Fruit fly (Drosophila melanogaster) whole organism, prepupa: ENCODE results near the gene CG33096.
A peak's percentile ranks its signal among the peaks of the same experiment; 100 is the strongest.

ENCODE experiments used
- Blimp-1 ChIP-seq: fragments of 200-800 bp; sonication (Bioruptor generic); optimal IDR thresholded peaks from 3 replicates; lab custom pipeline; 2017; ENCODE audit warnings: missing biosample characterization, missing genetic modification characterization, mild to moderate bottlenecking, moderate library complexity, missing genetic modification reagents
- CG10669 ChIP-seq: fragments of 200-800 bp; sonication (Bioruptor generic); optimal IDR thresholded peaks from 3 replicates; lab custom pipeline; 2018; ENCODE audit warnings: missing biosample characterization, mild to moderate bottlenecking, missing genetic modification characterization, moderate library complexity
- CG11294 ChIP-seq: fragments of 200-800 bp; sonication (Bioruptor generic); IDR thresholded peaks from 2 replicates; pipeline ENCODE4 v1.3.6; 2022; ENCODE audit warnings: missing biosample characterization, missing genetic modification characterization
- CG11762 ChIP-seq: fragments of 200-800 bp; sonication (Bioruptor generic); optimal IDR thresholded peaks from 3 replicates; lab custom pipeline; 2016; ENCODE audit warnings: missing biosample characterization, missing genetic modification characterization; ENCODE audit not compliant: insufficient read depth
- CG1621 ChIP-seq: fragments of 200-800 bp; sonication (Bioruptor generic); optimal IDR thresholded peaks from 3 replicates; lab custom pipeline; 2018; ENCODE audit warnings: missing biosample characterization, mild to moderate bottlenecking, missing genetic modification characterization
- CG16779 ChIP-seq: fragments of 200-800 bp; sonication (Bioruptor generic); optimal IDR thresholded peaks from 3 replicates; lab custom pipeline; 2017; ENCODE audit warnings: missing biosample characterization, mild to moderate bottlenecking, missing genetic modification characterization
- CG3032 ChIP-seq: fragments of 200-800 bp; optimal IDR thresholded peaks from 2 replicates; lab custom pipeline; 2019; ENCODE audit warnings: missing biosample characterization, mild to moderate bottlenecking, missing genetic modification characterization, moderate library complexity
- CG31627 ChIP-seq: fragments of 200-800 bp; sonication (Bioruptor generic); optimal IDR thresholded peaks from 3 replicates; lab custom pipeline; 2016; ENCODE audit warnings: missing biosample characterization, missing genetic modification characterization
- CG32006 ChIP-seq: fragments of 200-800 bp; sonication (Bioruptor generic); optimal IDR thresholded peaks from 3 replicates; lab custom pipeline; 2017; ENCODE audit warnings: missing biosample characterization, mild to moderate bottlenecking, missing genetic modification characterization
- CG34406 ChIP-seq: fragments of 200-800 bp; sonication (Bioruptor generic); optimal IDR thresholded peaks from 3 replicates; lab custom pipeline; 2016; ENCODE audit warnings: missing biosample characterization, missing genetic modification characterization
- CG3919 ChIP-seq: fragments of 200-800 bp; sonication (Bioruptor generic); optimal IDR thresholded peaks from 3 replicates; lab custom pipeline; 2016; ENCODE audit warnings: missing biosample characterization, missing genetic modification characterization
- CG4318 ChIP-seq: fragments of 200-800 bp; sonication (Bioruptor generic); optimal IDR thresholded peaks from 3 replicates; lab custom pipeline; 2017; ENCODE audit warnings: missing biosample characterization, mild to moderate bottlenecking, missing genetic modification characterization
- CG6163 ChIP-seq: fragments of 200-800 bp; sonication (Bioruptor generic); IDR thresholded peaks from 3 replicates; pipeline ENCODE4 v1.3.6; 2022; ENCODE audit warnings: missing biosample characterization, missing genetic modification characterization
- CG6276 ChIP-seq: fragments of 200-800 bp; sonication (Bioruptor generic); optimal IDR thresholded peaks from 2 replicates; lab custom pipeline; 2017; ENCODE audit warnings: missing biosample characterization, mild to moderate bottlenecking, missing genetic modification characterization
- CG6792 ChIP-seq: fragments of 200-800 bp; sonication (Bioruptor generic); optimal IDR thresholded peaks from 3 replicates; lab custom pipeline; 2016; ENCODE audit warnings: missing biosample characterization, missing genetic modification characterization
- CG6808 ChIP-seq: fragments of 200-800 bp; sonication (Bioruptor generic); optimal IDR thresholded peaks from 3 replicates; lab custom pipeline; 2017; ENCODE audit warnings: missing biosample characterization, missing genetic modification characterization, mild to moderate bottlenecking, moderate library complexity, missing genetic modification reagents
- CG6854 ChIP-seq: fragments of 200-800 bp; sonication (Bioruptor generic); optimal IDR thresholded peaks from 2 replicates; lab custom pipeline; 2017; ENCODE audit warnings: missing biosample characterization, mild to moderate bottlenecking, missing genetic modification characterization
- CG7368 ChIP-seq: fragments of 200-800 bp; sonication (Bioruptor generic); optimal IDR thresholded peaks from 3 replicates; lab custom pipeline; 2016; ENCODE audit warnings: missing biosample characterization, missing genetic modification characterization
- CG8119 ChIP-seq: fragments of 200-800 bp; sonication (Bioruptor generic); IDR thresholded peaks from 3 replicates; pipeline ENCODE4 v1.3.6; 2022; ENCODE audit warnings: missing biosample characterization, missing genetic modification characterization
- CG8319 ChIP-seq: fragments of 200-800 bp; sonication (Bioruptor generic); optimal IDR thresholded peaks from 3 replicates; lab custom pipeline; 2016; ENCODE audit warnings: missing biosample characterization, missing genetic modification characterization
- CG9139 ChIP-seq: fragments of 200-800 bp; sonication (Bioruptor generic); optimal IDR thresholded peaks from 3 replicates; lab custom pipeline; 2017; ENCODE audit warnings: missing biosample characterization, mild to moderate bottlenecking, missing genetic modification characterization
- Eip75B ChIP-seq: fragments of 200-800 bp; sonication (Bioruptor generic); optimal IDR thresholded peaks from 3 replicates; lab custom pipeline; 2016; ENCODE audit warnings: missing biosample characterization, missing genetic modification characterization
- Eip78C ChIP-seq: fragments of 200-800 bp; sonication (Bioruptor generic); peaks from one replicate; lab custom pipeline; 2016; ENCODE audit warnings: missing biosample characterization, missing genetic modification characterization
- Eip93F ChIP-seq: fragments of 200-800 bp; sonication (Bioruptor generic); optimal IDR thresholded peaks from 2 replicates; lab custom pipeline; 2016; ENCODE audit warnings: missing biosample characterization, mild to moderate bottlenecking, missing genetic modification characterization
- Ets21C ChIP-seq: fragments of 200-800 bp; sonication (Bioruptor generic); optimal IDR thresholded peaks from 3 replicates; lab custom pipeline; 2016; ENCODE audit warnings: missing biosample characterization, missing genetic modification characterization
- Ets96B ChIP-seq: fragments of 200-800 bp; optimal IDR thresholded peaks from 2 replicates; lab custom pipeline; 2019; ENCODE audit warnings: missing biosample characterization, mild to moderate bottlenecking, missing genetic modification characterization, moderate library complexity
- Hr38 ChIP-seq: sonication (Bioruptor generic); optimal IDR thresholded peaks from 2 replicates; lab custom pipeline; 2016; ENCODE audit warnings: missing biosample characterization, missing genetic modification characterization
- Hr39 ChIP-seq: fragments of 200-800 bp; sonication (Bioruptor generic); optimal IDR thresholded peaks from 2 replicates; lab custom pipeline; 2016; ENCODE audit warnings: missing biosample characterization, missing genetic modification characterization
- Hr4 ChIP-seq: fragments of 200-800 bp; sonication (Bioruptor generic); optimal IDR thresholded peaks from 3 replicates; lab custom pipeline; 2016; ENCODE audit warnings: missing biosample characterization, missing genetic modification characterization
- Lpt ChIP-seq: fragments of 200-800 bp; sonication (Bioruptor generic); optimal IDR thresholded peaks from 3 replicates; lab custom pipeline; 2016; ENCODE audit warnings: missing biosample characterization, missing genetic modification characterization
- Met ChIP-seq: fragments of 200-800 bp; sonication (Bioruptor generic); optimal IDR thresholded peaks from 3 replicates; lab custom pipeline; 2016; ENCODE audit warnings: missing biosample characterization, missing genetic modification characterization
- OdsH ChIP-seq: fragments of 200-800 bp; sonication (Bioruptor generic); optimal IDR thresholded peaks from 3 replicates; lab custom pipeline; 2016; ENCODE audit warnings: missing biosample characterization, missing genetic modification characterization
- Smox ChIP-seq: fragments of 200-800 bp; sonication (Bioruptor generic); optimal IDR thresholded peaks from 3 replicates; lab custom pipeline; 2016; ENCODE audit warnings: missing biosample characterization, missing genetic modification characterization
- Sox102F ChIP-seq: fragments of 200-800 bp; sonication (Bioruptor generic); optimal IDR thresholded peaks from 2 replicates; lab custom pipeline; 2016; ENCODE audit warnings: missing biosample characterization, mild to moderate bottlenecking, missing genetic modification characterization
- Sox14 ChIP-seq: fragments of 200-800 bp; sonication (Bioruptor generic); optimal IDR thresholded peaks from 3 replicates; lab custom pipeline; 2016; ENCODE audit warnings: missing biosample characterization, missing genetic modification characterization
- Sox15 ChIP-seq: fragments of 200-800 bp; sonication (Bioruptor generic); optimal IDR thresholded peaks from 3 replicates; lab custom pipeline; 2016; ENCODE audit warnings: missing biosample characterization, missing genetic modification characterization
- achi ChIP-seq: fragments of 200-800 bp; sonication (Bioruptor generic); optimal IDR thresholded peaks from 3 replicates; lab custom pipeline; 2016; ENCODE audit warnings: missing biosample characterization, missing genetic modification characterization
- dac ChIP-seq: fragments of 200-800 bp; sonication (Bioruptor generic); optimal IDR thresholded peaks from 2 replicates; lab custom pipeline; 2017; ENCODE audit warnings: missing biosample characterization, mild to moderate bottlenecking, missing genetic modification characterization
- eg ChIP-seq: fragments of 200-800 bp; sonication (Bioruptor generic); IDR thresholded peaks from 3 replicates; pipeline ENCODE4 v1.3.6; 2022; ENCODE audit warnings: missing biosample characterization, missing genetic modification characterization
- esn ChIP-seq: fragments of 200-800 bp; sonication (Bioruptor generic); optimal IDR thresholded peaks from 2 replicates; lab custom pipeline; 2016; ENCODE audit warnings: missing biosample characterization, mild to moderate bottlenecking, missing genetic modification characterization, moderate library complexity
- fd59A ChIP-seq: fragments of 200-800 bp; sonication (Bioruptor generic); optimal IDR thresholded peaks from 2 replicates; lab custom pipeline; 2017; ENCODE audit warnings: missing biosample characterization, mild to moderate bottlenecking, missing genetic modification characterization, missing genetic modification reagents
- net ChIP-seq: fragments of 200-800 bp; sonication (Bioruptor generic); optimal IDR thresholded peaks from 3 replicates; lab custom pipeline; 2016; ENCODE audit warnings: missing biosample characterization, missing genetic modification characterization
- salr ChIP-seq, 2 experiments: fragments of 200-800 bp; sonication (Bioruptor generic); optimal IDR thresholded peaks; 3 replicates each; lab custom pipeline; 2016 to 2018; ENCODE audit warnings: missing biosample characterization in 2 of 2, missing genetic modification characterization in 2 of 2, mild to moderate bottlenecking in 1 of 2
- topi ChIP-seq: fragments of 200-800 bp; sonication (Bioruptor generic); optimal IDR thresholded peaks from 3 replicates; lab custom pipeline; 2016; ENCODE audit warnings: missing biosample characterization, missing genetic modification characterization
- vri ChIP-seq: fragments of 200-800 bp; sonication (Bioruptor generic); optimal IDR thresholded peaks from 3 replicates; lab custom pipeline; 2016; ENCODE audit warnings: missing biosample characterization, mild to moderate bottlenecking, missing genetic modification characterization

Gene CG33096

dm6 chr3R:25097486-25097885 lies at the start of gene CG33096, which contains the start of gene CG33095:
CG33096 (plus strand) TSS chr3R:25097672.
CG33095 (plus strand) TSS chr3R:25097672.
- no peak for TF ChIP-seq Sox15 (GFP tag; lab: Kevin White, UChicago)
- TF ChIP-seq Sox102F (GFP tag; lab: Kevin White, UChicago), result no peak
- no peak for TF ChIP-seq Eip93F (GFP tag; lab: Kevin White, UChicago)
- no peak for TF ChIP-seq topi
- no peak for TF ChIP-seq CG6276
- TF ChIP-seq OdsH (GFP tag; lab: Kevin White, UChicago), result no peak
- peak; percentile 79 for TF ChIP-seq Sox14
- no peak for TF ChIP-seq Hr39 (GFP tag; lab: Kevin White, UChicago)

DNA sequence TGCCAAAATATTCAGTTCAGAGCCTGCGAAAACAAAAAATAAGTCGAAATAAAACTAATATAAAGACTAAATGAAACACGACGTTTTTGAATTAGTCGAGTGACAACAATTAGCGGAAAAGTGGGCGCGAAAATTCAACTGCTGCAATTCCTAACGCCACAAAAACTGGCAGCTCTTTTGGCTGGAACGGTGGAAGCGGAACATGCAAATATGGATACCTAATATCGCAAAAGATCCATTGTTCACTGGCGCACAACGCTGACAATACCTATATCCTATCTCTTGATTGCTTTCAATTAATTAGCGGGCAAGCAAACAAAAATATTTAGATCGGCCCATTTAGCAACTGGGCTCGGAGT lies 48.1 kb upstream of the CG33096 start, which contains the start of gene CG11791:
Gene CG11791, plus strand, starts transcription at position 234 of the 359 bp plus-strand sequence.
- TF ChIP-seq Ets96B (no peak), CG34406 (no peak), dac (GFP tag; lab: Kevin White, UChicago) (no peak), CG8319 (no peak), CG9139 (GFP tag; lab: Kevin White, UChicago) (no peak), Lpt (no peak), Ets21C (GFP tag; lab: Kevin White, UChicago) (no peak), Eip75B (GFP tag; lab: Kevin White, UChicago) (no peak), vri (GFP tag; lab: Kevin White, UChicago) (no peak), Hr38 (GFP tag; lab: Kevin White, UChicago) (no peak), Blimp-1 (GFP tag; lab: Kevin White, UChicago) (no peak), CG3032 (tag; lab: Kevin White, UChicago) (no peak), CG32006 (no peak)
- TF ChIP-seq, all 60 proteins: peak for 0

DNA sequence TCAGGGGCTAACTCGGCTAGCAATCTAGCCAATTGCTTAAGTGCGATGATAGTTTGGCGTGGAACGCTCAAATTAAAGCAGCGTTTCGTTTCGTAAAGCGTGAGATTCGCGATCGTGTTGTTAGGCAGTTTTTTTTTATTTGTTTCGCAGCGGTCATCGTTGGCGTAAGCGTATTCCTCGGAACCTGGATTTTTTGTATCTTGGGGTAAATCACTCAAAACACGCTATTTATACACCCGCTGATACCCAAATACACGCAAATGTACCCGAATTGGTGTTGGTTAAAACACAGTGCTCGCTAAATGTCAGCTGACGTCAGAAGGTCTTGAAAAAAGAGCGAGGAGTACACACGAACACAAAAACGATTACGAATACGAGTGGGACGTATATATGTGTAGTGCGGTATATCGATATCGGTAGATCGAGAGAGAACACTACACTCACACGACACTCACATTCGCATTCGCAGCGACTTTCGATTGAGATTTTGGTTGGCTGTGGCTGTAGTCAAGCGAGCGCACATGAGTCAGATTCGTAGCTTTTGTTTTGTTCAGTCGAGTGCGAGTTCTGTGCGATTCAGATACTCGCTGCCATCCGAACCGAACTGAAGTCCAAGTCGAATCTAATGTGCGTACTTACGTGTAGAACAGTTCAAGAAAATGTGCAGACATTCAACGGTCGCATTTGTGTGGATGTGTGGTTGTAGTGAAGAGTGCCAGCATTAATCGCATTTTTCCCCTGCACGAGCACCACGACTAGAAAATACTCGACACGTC lies 47.5 kb upstream of the CG33096 start:
- TF ChIP-seq Hr39 (GFP tag; lab: Kevin White, UChicago) (no peak), CG7368 (peak; percentile 5), Hr38 (GFP tag; lab: Kevin White, UChicago) (no peak), Lpt (peak; percentile 69), CG32006 (no peak), CG6854 (GFP tag; lab: Kevin White, UChicago) (peak; percentile 66), Eip78C (peak; percentile 89), CG6163 (GFP tag; lab: Robert Waterston, UW) (no peak), CG3919 (GFP tag; lab: Kevin White, UChicago) (peak; percentile 31), CG6276 (peak; percentile 35), CG11294 (no peak), esn (GFP tag; lab: Kevin White, UChicago) (peak; percentile 42), OdsH (GFP tag; lab: Kevin White, UChicago) (no peak), CG4318 (GFP tag; lab: Kevin White, UChicago) (no peak), Sox102F (GFP tag; lab: Kevin White, UChicago) (peak; percentile 37), CG6808 (GFP tag; lab: Kevin White, UChicago) (no peak), net (GFP tag; lab: Kevin White, UChicago) (no peak), dac (GFP tag; lab: Kevin White, UChicago) (no peak), topi (no peak), Hr4 (GFP tag; lab: Kevin White, UChicago) (no peak), Ets96B (peak; percentile 14), achi (no peak), CG8119 (GFP tag; lab: Robert Waterston, UW) (no peak), salr (GFP tag; optimal IDR thresholded peaks at IDR 0.05; lab: Kevin White, UChicago) (no peak), CG31627 (GFP tag; lab: Kevin White, UChicago) (no peak), Eip93F (GFP tag; lab: Kevin White, UChicago) (peak; percentile 80), CG3032 (tag; lab: Kevin White, UChicago) (no peak), Sox15 (GFP tag; lab: Kevin White, UChicago) (no peak), Smox (GFP tag; lab: Kevin White, UChicago) (no peak), Blimp-1 (GFP tag; lab: Kevin White, UChicago) (peak; percentile 54), eg (GFP tag; lab: Robert Waterston, UW) (no peak), CG6792 (GFP tag; lab: Kevin White, UChicago) (no peak), CG11762 (GFP tag; lab: Kevin White, UChicago) (no peak), fd59A (GFP tag; lab: Kevin White, UChicago) (no peak), CG16779 (tag; lab: Kevin White, UChicago) (no peak), CG1621 (tag; lab: Kevin White, UChicago) (peak; percentile 42), CG10669 (GFP tag; lab: Kevin White, UChicago) (no peak), Met (GFP tag; lab: Kevin White, UChicago) (peak; percentile 31)
